Worm (Caenorhabditis elegans) whole organism, L4/young adult: ENCODE data around the gene K12D12.5.

Source experiments
- W03F9.2 ChIP-seq: fragments of 150-350 bp; optimal IDR thresholded peaks from 2 replicates; lab custom pipeline; 2014; ENCODE audit warnings: missing biosample characterization, missing genetic modification characterization
- dao-5 ChIP-seq: sonication (generic microtip); optimal IDR thresholded peaks from 2 replicates; lab custom pipeline; 2016; ENCODE audit warnings: missing genotype, missing genetic modification characterization, moderate library complexity, missing compliant biosample characterization
- him-1 ChIP-seq: sonication (generic microtip); optimal IDR thresholded peaks from 2 replicates; lab custom pipeline; 2016; ENCODE audit warnings: missing genotype, missing genetic modification reagents, missing genetic modification characterization, missing compliant biosample characterization

K12D12.5 gene

ce11 chrII:11841653-11842052 is 19.2 kb upstream of the K12D12.5 start:
- TF ChIP-seq him-1 (tag; lab: Kevin White, UChicago) (no peak), W03F9.2 (no peak), dao-5 (tag; lab: Kevin White, UChicago) (no peak)

ce11 chrII:11842317-11842716 is 18.5 kb upstream of the K12D12.5 start, which contains the start of gene T27D12.1:
Gene T27D12.1, plus strand, starts transcription at chrII:11842617.
- no peak for TF ChIP-seq dao-5 (tag; lab: Kevin White, UChicago)
- no peak for TF ChIP-seq W03F9.2
- TF ChIP-seq him-1 (tag; lab: Kevin White, UChicago) = no peak

ce11 chrII:11842766-11843165 is 18.1 kb upstream of the K12D12.5 start:
- TF ChIP-seq W03F9.2 (no peak), him-1 (tag; lab: Kevin White, UChicago) (no peak), dao-5 (tag; lab: Kevin White, UChicago) (no peak)

- no peak for TF ChIP-seq W03F9.2
- TF ChIP-seq him-1 (tag; lab: Kevin White, UChicago) = no peak
- TF ChIP-seq dao-5 (tag; lab: Kevin White, UChicago) = no peak
These were observed 17.4 kb upstream of the K12D12.5 start for ce11 chrII:11843441-11843840.

ce11 chrII:11844072-11844471 is 16.8 kb upstream of the K12D12.5 start:
- TF ChIP-seq W03F9.2 = no peak

ce11 chrII:11844984-11845383 is 15.8 kb upstream of the K12D12.5 start:
- TF ChIP-seq him-1 (tag; lab: Kevin White, UChicago) = no peak
- no peak for TF ChIP-seq dao-5 (tag; lab: Kevin White, UChicago)
- no peak for TF ChIP-seq W03F9.2

- TF ChIP-seq W03F9.2 = no peak
- no peak for TF ChIP-seq dao-5 (tag; lab: Kevin White, UChicago)
- TF ChIP-seq him-1 (tag; lab: Kevin White, UChicago) = no peak
These were observed 14.9 kb upstream of the K12D12.5 start for ce11 chrII:11845954-11846353.

ce11 chrII:11849572-11849971 is 11.3 kb upstream of the K12D12.5 start:
- no peak for TF ChIP-seq dao-5 (tag; lab: Kevin White, UChicago)
- no peak for TF ChIP-seq W03F9.2
- TF ChIP-seq him-1 (tag; lab: Kevin White, UChicago) = no peak

ce11 chrII:11852191-11852901 is 8.5 kb upstream of the K12D12.5 start:
- TF ChIP-seq W03F9.2 (no peak), dao-5 (tag; lab: Kevin White, UChicago) (no peak), him-1 (tag; lab: Kevin White, UChicago) (no peak)

ce11 chrII:11853108-11853507 is 7.7 kb upstream of the K12D12.5 start:
- TF ChIP-seq W03F9.2 (no peak), him-1 (tag; lab: Kevin White, UChicago) (no peak), dao-5 (tag; lab: Kevin White, UChicago) (no peak)

ce11 chrII:11854749-11855148 is 6.1 kb upstream of the K12D12.5 start:
- TF ChIP-seq dao-5 (tag; lab: Kevin White, UChicago) (no peak), W03F9.2 (no peak), him-1 (tag; lab: Kevin White, UChicago) (no peak)

- TF ChIP-seq dao-5 (tag; lab: Kevin White, UChicago) = no peak
- TF ChIP-seq W03F9.2 = no peak
- no peak for TF ChIP-seq him-1 (tag; lab: Kevin White, UChicago)
These were observed 4.5 kb upstream of the K12D12.5 start, which contains the start of gene clh-1 for ce11 chrII:11856361-11856760. Gene clh-1, minus strand, starts transcription at chrII:11856461.

- TF ChIP-seq W03F9.2 (no peak), dao-5 (tag; lab: Kevin White, UChicago) (no peak), him-1 (tag; lab: Kevin White, UChicago) (no peak)
These were observed 996 bp upstream of the K12D12.5 start for ce11 chrII:11859833-11860232.

- TF ChIP-seq him-1 (tag; lab: Kevin White, UChicago) (no peak), dao-5 (tag; lab: Kevin White, UChicago) (no peak), W03F9.2 (no peak)
These were observed 4.8 kb downstream of the K12D12.5 start, which contains the start of gene K12D12.4 for ce11 chrII:11865644-11866043. Gene K12D12.4, minus strand, starts transcription at chrII:11865744.

- TF ChIP-seq dao-5 (tag; lab: Kevin White, UChicago) (no peak), W03F9.2 (no peak), him-1 (tag; lab: Kevin White, UChicago) (no peak)
These were observed 7.4 kb downstream of the K12D12.5 start, which contains the start of gene col-84 for ce11 chrII:11868234-11868633. Gene col-84, plus strand, starts transcription at chrII:11868534.
